Worm (Caenorhabditis elegans) whole organism, L4 larva: Measurements from ENCODE around the gene pho-6.

ENCODE experiments used
- daf-16 ChIP-seq, 3 experiments: sonication (generic microtip); optimal IDR thresholded peaks; 2 replicates each; lab custom pipeline; 2016 to 2017; ENCODE audit warnings: missing genetic modification characterization in 3 of 3, missing genetic modification reagents in 3 of 3, mild to moderate bottlenecking in 2 of 3, missing compliant biosample characterization in 2 of 3, missing biosample characterization in 1 of 3, moderate library complexity in 1 of 3
- lin-13 ChIP-seq: fragments of 150-350 bp; optimal IDR thresholded peaks from 2 replicates; lab custom pipeline; 2014; ENCODE audit warnings: missing biosample characterization, missing genetic modification reagents, missing genetic modification characterization
- lin-15B ChIP-seq: fragments of 150-350 bp; sonication (generic microtip); optimal IDR thresholded peaks from 3 replicates; lab custom pipeline; 2014; ENCODE audit warnings: missing biosample characterization, missing genetic modification characterization
- nhr-102 ChIP-seq: sonication (generic microtip); optimal IDR thresholded peaks from 2 replicates; lab custom pipeline; 2016; ENCODE audit warnings: mild to moderate bottlenecking, missing genetic modification characterization, moderate library complexity, missing compliant biosample characterization
- nhr-77 ChIP-seq: fragments of 150-350 bp; optimal IDR thresholded peaks from 2 replicates; lab custom pipeline; 2014; ENCODE audit warnings: missing biosample characterization, missing genetic modification characterization
- pqm-1 ChIP-seq: sonication (generic microtip); optimal IDR thresholded peaks from 2 replicates; lab custom pipeline; 2017; ENCODE audit warnings: missing biosample characterization, missing genetic modification characterization
- snpc-4 ChIP-seq: fragments of 150-350 bp; optimal IDR thresholded peaks from 2 replicates; lab custom pipeline; 2014; ENCODE audit warnings: missing biosample characterization, missing genetic modification characterization
- unc-130 ChIP-seq: sonication (generic microtip); optimal IDR thresholded peaks from 2 replicates; lab custom pipeline; 2016; ENCODE audit warnings: missing genetic modification reagents, missing genetic modification characterization, missing compliant biosample characterization
- zag-1 ChIP-seq: fragments of 150-350 bp; optimal IDR thresholded peaks from 2 replicates; lab custom pipeline; 2014; ENCODE audit warnings: missing biosample characterization, missing genetic modification characterization
- ztf-11 ChIP-seq: fragments of 150-350 bp; optimal IDR thresholded peaks from 2 replicates; lab custom pipeline; 2014; ENCODE audit warnings: missing biosample characterization, missing genetic modification characterization

DNA sequence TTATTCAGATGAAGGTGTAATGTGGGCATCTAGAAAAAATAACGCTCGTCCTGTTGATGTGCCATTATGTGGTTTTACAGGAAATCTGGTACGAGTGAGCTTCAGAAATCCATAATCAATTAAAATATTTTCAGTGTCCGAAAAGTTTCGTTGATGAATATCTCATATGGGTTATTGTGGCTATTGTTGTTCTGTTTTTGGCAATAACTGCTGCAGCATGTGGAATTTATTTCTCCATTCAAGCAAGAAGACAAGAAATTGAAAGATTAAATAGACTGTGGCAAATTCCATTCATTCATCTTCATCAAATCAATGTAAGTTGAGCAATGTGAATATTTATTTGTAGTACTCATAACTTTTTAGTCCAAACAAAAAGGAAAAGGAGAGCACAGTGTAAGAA is 5.0 kb downstream of the pho-6 start:
- no peak for TF ChIP-seq unc-130
- no peak for TF ChIP-seq snpc-4
- TF ChIP-seq ztf-11 (tag; lab: Kevin White, UChicago), result no peak
- no peak for TF ChIP-seq lin-13
- no peak for TF ChIP-seq lin-15B
- no peak for TF ChIP-seq zag-1 (tag; lab: Kevin White, UChicago)
- no peak for TF ChIP-seq daf-16 (GFP tag; optimal IDR thresholded peaks at IDR 0.05; lab: Kevin White, UChicago)
- TF ChIP-seq daf-16 (tag; optimal IDR thresholded peaks at IDR 0.05; lab: Kevin White, UChicago), result no peak
- no peak for TF ChIP-seq pqm-1
- TF ChIP-seq nhr-77, result no peak
- TF ChIP-seq nhr-102 (tag; lab: Kevin White, UChicago), result no peak
